Worm (Caenorhabditis elegans): ENCODE results near the gene F10E9.2.

F10E9.2 gene

DNA sequence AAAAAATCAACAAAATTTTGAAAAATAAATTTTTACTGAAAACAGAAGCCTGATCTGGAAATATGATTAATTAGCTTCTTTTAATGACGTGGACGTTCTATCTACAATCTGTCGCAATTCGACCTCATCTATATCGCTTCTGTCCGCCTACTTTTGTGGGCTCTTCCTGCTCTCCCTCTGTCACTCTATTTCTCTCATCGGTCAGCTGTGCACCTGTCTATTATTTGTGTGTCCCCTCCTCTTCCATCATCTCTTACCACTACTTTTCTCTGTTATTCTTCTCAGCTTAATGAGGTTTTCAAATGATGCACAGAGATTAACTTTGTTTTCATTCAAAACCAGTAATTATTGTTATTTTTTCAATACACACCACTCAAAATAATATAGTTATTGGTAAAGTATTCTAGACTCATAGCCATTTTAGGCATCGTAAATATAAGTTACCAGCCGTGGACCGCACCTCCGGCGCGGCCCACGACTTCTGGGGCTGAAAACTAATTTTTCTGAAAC, 13.4 kb upstream of the F10E9.2 start:
- TF ChIP-seq let-526 (GFP tag; IDR thresholded peaks at IDR 0.05) = no peak
- TF ChIP-seq sptf-2 (GFP tag; optimal IDR thresholded peaks at IDR 0.05) = no peak
- TF ChIP-seq ceh-40 (GFP tag; IDR thresholded peaks at IDR 0.05) = no peak
- TF ChIP-seq rec-8 (tag; optimal IDR thresholded peaks at IDR 0.05) = no peak
- no peak for TF ChIP-seq madf-10 (tag; optimal IDR thresholded peaks at IDR 0.05)
- no peak for TF ChIP-seq dpff-1 (tag; optimal IDR thresholded peaks at IDR 0.05)
- no peak for TF ChIP-seq chd-7 (tag; optimal IDR thresholded peaks at IDR 0.05)

DNA sequence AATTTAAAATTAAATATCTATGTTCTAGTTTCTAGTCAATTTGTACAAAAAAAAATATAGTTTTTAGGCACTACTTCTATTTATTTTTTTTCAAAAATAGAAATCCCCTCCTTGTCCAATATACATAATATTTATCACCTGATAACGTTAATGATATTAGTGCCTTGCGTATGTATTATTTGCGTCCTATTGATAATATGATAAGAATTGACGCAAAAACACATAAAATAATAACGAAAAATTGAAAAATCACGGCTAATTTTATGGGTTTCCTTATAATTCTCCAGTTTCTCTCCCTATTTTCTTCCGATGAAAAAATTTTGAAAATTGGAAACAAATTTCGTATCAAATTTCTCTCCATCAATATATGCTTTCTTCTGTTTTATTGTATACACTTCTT, 12.8 kb upstream of the F10E9.2 start:
- no peak for TF ChIP-seq zfh-2 (GFP tag; conservative IDR thresholded peaks at IDR 0.05)
- TF ChIP-seq snpc-3.4 (tag; optimal IDR thresholded peaks at IDR 0.05) = no peak
- no peak for TF ChIP-seq pha-4 (tag; optimal IDR thresholded peaks at IDR 0.05)
- no peak for TF ChIP-seq rcor-1 (GFP tag; IDR thresholded peaks at IDR 0.05)
- no peak for TF ChIP-seq egl-18 (GFP tag; IDR thresholded peaks at IDR 0.05)
- no peak for TF ChIP-seq lsl-1 (GFP tag; optimal IDR thresholded peaks at IDR 0.05)
- TF ChIP-seq egl-44 (GFP tag; IDR thresholded peaks at IDR 0.05) = no peak
- TF ChIP-seq C17E4.6 (GFP tag; IDR thresholded peaks at IDR 0.05) = no peak
- no peak for TF ChIP-seq ceh-79 (tag; optimal IDR thresholded peaks at IDR 0.05)

DNA sequence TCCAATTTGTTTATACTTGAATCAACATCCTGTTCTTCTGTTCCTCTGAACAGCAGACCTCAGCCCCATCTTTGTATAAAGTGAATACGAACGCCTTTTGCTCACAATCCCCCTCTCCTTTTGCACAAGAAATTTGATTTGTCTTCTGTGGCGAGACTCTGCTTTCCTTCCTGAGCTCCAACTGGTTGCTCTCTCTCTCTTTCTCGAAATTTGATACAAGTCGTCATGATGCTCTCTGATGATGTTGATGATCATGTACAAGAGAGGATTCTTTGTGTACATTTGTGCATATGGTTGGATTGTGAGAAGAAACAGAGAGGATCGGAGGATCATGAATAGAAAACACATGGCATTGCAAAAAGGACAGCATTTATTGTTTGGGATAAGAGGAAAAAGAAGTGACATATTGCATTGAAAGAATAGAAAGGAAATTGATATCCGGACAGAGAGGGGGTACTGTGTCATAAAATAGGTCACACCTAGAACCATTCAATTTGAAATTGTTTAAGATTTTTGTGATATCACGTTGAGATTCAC, 11.6 kb upstream of the F10E9.2 start:
- TF ChIP-seq nhr-179 (tag; optimal IDR thresholded peaks at IDR 0.05) (no peak), atf-7 (tag; optimal IDR thresholded peaks at IDR 0.05) (no peak), chd-7 (tag; optimal IDR thresholded peaks at IDR 0.05) (no peak), zim-3 (tag; optimal IDR thresholded peaks at IDR 0.05) (no peak), K12H6.12 (tag; optimal IDR thresholded peaks at IDR 0.05) (no peak), lin-40 (tag; optimal IDR thresholded peaks at IDR 0.05) (no peak), rpc-1 (optimal IDR thresholded peaks at IDR 0.05) (no peak), rpc-1 (tag; optimal IDR thresholded peaks at IDR 0.05) (no peak), madf-6 (GFP tag; IDR thresholded peaks at IDR 0.05) (no peak), B0261.1 (tag; optimal IDR thresholded peaks at IDR 0.05) (no peak), ztf-22 (GFP tag; optimal IDR thresholded peaks at IDR 0.05) (no peak), hrde-1 (tag; optimal IDR thresholded peaks at IDR 0.05; ENCODE audit: borderline replicate concordance) (no peak)

DNA sequence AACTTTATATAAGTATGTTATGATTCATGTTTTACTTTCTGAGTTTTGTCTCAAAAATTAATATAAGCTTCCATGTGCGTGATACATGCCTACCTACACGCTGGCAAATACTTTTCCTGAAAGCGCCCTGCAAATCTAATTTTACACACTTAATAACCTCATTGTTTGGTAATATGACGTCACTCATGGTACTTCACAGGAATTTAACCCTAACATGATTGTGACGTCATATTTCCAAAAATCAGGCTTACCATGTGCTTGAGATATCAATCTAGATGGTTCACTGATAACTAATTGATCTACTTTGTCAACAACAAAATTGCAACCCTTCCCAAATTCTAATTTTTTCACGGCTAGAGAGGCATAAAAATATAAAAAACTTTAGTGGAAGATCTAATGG, 9.1 kb upstream of the F10E9.2 start:
- no peak for TF ChIP-seq nfya-2 (GFP tag; IDR thresholded peaks at IDR 0.05)
- TF ChIP-seq dpl-1 (GFP tag; optimal IDR thresholded peaks at IDR 0.05) = no peak
- TF ChIP-seq ztf-22 (GFP tag; optimal IDR thresholded peaks at IDR 0.05) = no peak
- no peak for TF ChIP-seq unc-130 (GFP tag; optimal IDR thresholded peaks at IDR 0.05)
- TF ChIP-seq zfh-2 (GFP tag; conservative IDR thresholded peaks at IDR 0.05) = no peak

DNA sequence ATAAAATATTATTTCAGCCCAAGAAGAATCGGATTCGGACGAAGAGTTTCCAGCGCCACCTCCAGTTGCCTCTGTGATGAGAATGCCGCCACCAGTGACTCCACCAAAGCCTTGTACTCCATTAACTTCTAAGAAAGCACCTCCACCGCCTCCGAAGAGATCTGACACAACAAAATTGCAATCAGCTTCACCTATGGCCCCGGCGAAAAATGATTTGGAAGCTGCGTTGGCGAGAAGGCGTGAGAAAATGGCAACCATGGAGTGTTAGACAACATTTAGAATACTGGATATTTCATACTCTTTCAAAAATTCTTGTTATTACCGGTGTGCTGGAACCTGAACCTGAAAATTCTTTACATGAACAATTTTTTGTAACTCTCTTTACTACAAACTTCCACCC, 7.2 kb upstream of the F10E9.2 start:
- TF ChIP-seq hsf-1 (GFP tag; IDR thresholded peaks at IDR 0.05) = 0 out of 2 replicates have a peak, but pooled peaks have one; percentile 10
- no peak for TF ChIP-seq egl-18 (GFP tag; IDR thresholded peaks at IDR 0.05)

DNA sequence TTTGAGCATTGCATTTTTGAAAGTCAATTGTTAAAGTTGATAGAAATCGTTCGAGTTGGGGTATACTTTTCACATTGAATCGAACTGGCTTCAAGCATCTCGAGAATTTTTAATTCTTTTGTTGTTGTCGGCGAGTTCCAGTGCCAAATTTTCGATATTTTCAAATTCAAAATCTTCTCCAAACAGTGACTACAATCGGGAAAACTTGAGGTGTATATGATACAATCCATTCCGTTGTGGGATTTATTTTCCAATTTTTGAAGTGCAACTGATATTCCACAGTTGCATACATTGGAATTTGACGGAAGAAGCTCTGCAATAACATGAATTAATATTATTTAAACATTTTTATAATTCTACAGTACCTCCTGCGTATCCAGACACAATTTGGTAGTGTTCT, 6.7 kb upstream of the F10E9.2 start:
- no peak for TF ChIP-seq mcd-1 (GFP tag; IDR thresholded peaks at IDR 0.05)
- no peak for TF ChIP-seq snpc-4 (GFP tag; optimal IDR thresholded peaks at IDR 0.05)
- no peak for TF ChIP-seq snpc-4 (tag; optimal IDR thresholded peaks at IDR 0.05)
- no peak for TF ChIP-seq C06A6.2 (GFP tag; conservative IDR thresholded peaks at IDR 0.05)
- no peak for TF ChIP-seq athp-1 (tag; optimal IDR thresholded peaks at IDR 0.05)
- no peak for TF ChIP-seq hsf-1 (GFP tag; IDR thresholded peaks at IDR 0.05)
- TF ChIP-seq cebp-2 (GFP tag; IDR thresholded peaks at IDR 0.05) = no peak
- TF ChIP-seq Y53G8AR.9 (GFP tag; conservative IDR thresholded peaks at IDR 0.05) = no peak
- TF ChIP-seq madf-10 (tag; optimal IDR thresholded peaks at IDR 0.05) = no peak
- TF ChIP-seq T07F8.4 (tag; optimal IDR thresholded peaks at IDR 0.05) = no peak
- no peak for TF ChIP-seq nhr-80 (tag; optimal IDR thresholded peaks at IDR 0.05)
- TF ChIP-seq attf-3 (GFP tag; conservative IDR thresholded peaks at IDR 0.05) = no peak
- no peak for TF ChIP-seq hlh-12 (tag; optimal IDR thresholded peaks at IDR 0.05)
- no peak for TF ChIP-seq dox-1 (GFP tag; IDR thresholded peaks at IDR 0.05)
